Worm (Caenorhabditis elegans) whole organism, late embryonic: ENCODE measurements around the gene Y105C5B.1418.

Experiments
- K02D7.2 ChIP-seq: sonication (generic microtip); optimal IDR thresholded peaks from 2 replicates; lab custom pipeline; 2017; ENCODE audit warnings: mild to moderate bottlenecking, missing genetic modification characterization, missing compliant biosample characterization
- K09A11.1 ChIP-seq: sonication (generic microtip); optimal IDR thresholded peaks from 2 replicates; lab custom pipeline; 2017; ENCODE audit warnings: antibody characterized with exemption, mild to moderate bottlenecking, missing genetic modification characterization, missing compliant biosample characterization; ENCODE audit not compliant: insufficient read depth
- T23F11.4 ChIP-seq: fragments of 200-800 bp; sonication (Bioruptor generic); optimal IDR thresholded peaks from 2 replicates; lab custom pipeline; 2018; ENCODE audit warnings: mild to moderate bottlenecking, missing genetic modification characterization, missing compliant biosample characterization
- Y22D7AL.16 ChIP-seq: sonication (generic microtip); optimal IDR thresholded peaks from 2 replicates; lab custom pipeline; 2016; ENCODE audit warnings: missing genetic modification characterization, missing compliant biosample characterization
- ahr-1 ChIP-seq: sonication (generic microtip); optimal IDR thresholded peaks from 2 replicates; lab custom pipeline; 2016; ENCODE audit warnings: missing genetic modification characterization, missing compliant biosample characterization
- ceh-22 ChIP-seq: sonication (generic microtip); optimal IDR thresholded peaks from 2 replicates; lab custom pipeline; 2017; ENCODE audit warnings: missing biosample characterization, missing genetic modification characterization
- ceh-30 ChIP-seq: fragments of 150-350 bp; optimal IDR thresholded peaks from 2 replicates; lab custom pipeline; 2014; ENCODE audit warnings: missing biosample characterization, missing genetic modification characterization
- ceh-31 ChIP-seq: sonication (generic microtip); optimal IDR thresholded peaks from 2 replicates; lab custom pipeline; 2016; ENCODE audit warnings: missing genetic modification characterization, missing compliant biosample characterization
- ceh-45 ChIP-seq: fragments of 200-800 bp; sonication (Bioruptor generic); IDR thresholded peaks from 2 replicates; pipeline ENCODE4 v1.3.6; 2022; ENCODE audit warnings: missing genetic modification reagents, missing genetic modification characterization, missing compliant biosample characterization
- dmd-4 ChIP-seq: sonication (generic microtip); optimal IDR thresholded peaks from 2 replicates; lab custom pipeline; 2016; ENCODE audit warnings: borderline replicate concordance, missing genetic modification characterization, missing compliant biosample characterization
- elt-2 ChIP-seq: sonication (generic microtip); optimal IDR thresholded peaks from 2 replicates; lab custom pipeline; 2016; ENCODE audit warnings: missing genetic modification reagents, missing genetic modification characterization, missing compliant biosample characterization
- fkh-6 ChIP-seq: sonication (generic microtip); optimal IDR thresholded peaks from 2 replicates; lab custom pipeline; 2016; ENCODE audit warnings: missing genetic modification characterization, missing compliant biosample characterization
- hlh-13 ChIP-seq: fragments of 200-800 bp; sonication (Bioruptor generic); optimal IDR thresholded peaks from 2 replicates; lab custom pipeline; 2018; ENCODE audit warnings: mild to moderate bottlenecking, missing genetic modification characterization, missing compliant biosample characterization
- hlh-30 ChIP-seq: sonication (generic microtip); optimal IDR thresholded peaks from 2 replicates; lab custom pipeline; 2017; ENCODE audit warnings: antibody characterized with exemption, missing genetic modification characterization, missing compliant biosample characterization; ENCODE audit not compliant: insufficient read depth
- lim-6 ChIP-seq: sonication (generic microtip); optimal IDR thresholded peaks from 2 replicates; lab custom pipeline; 2016; ENCODE audit warnings: missing genetic modification characterization, missing compliant biosample characterization
- lin-11 ChIP-seq: fragments of 200-800 bp; sonication (Bioruptor generic); optimal IDR thresholded peaks from 2 replicates; lab custom pipeline; 2018; ENCODE audit warnings: mild to moderate bottlenecking, missing genetic modification characterization, missing compliant biosample characterization
- nfya-1 ChIP-seq: sonication (generic microtip); optimal IDR thresholded peaks from 2 replicates; lab custom pipeline; 2017; ENCODE audit warnings: missing genetic modification characterization, mild to moderate bottlenecking, missing compliant biosample characterization, antibody characterized with exemption, moderate library complexity
- nhr-232 ChIP-seq: sonication (generic microtip); optimal IDR thresholded peaks from 2 replicates; lab custom pipeline; 2016; ENCODE audit warnings: missing genetic modification characterization, missing compliant biosample characterization
- npax-4 ChIP-seq: sonication (generic microtip); optimal IDR thresholded peaks from 2 replicates; lab custom pipeline; 2016; ENCODE audit warnings: missing genetic modification characterization, missing compliant biosample characterization
- odd-2 ChIP-seq: sonication (generic microtip); optimal IDR thresholded peaks from 2 replicates; lab custom pipeline; 2017; ENCODE audit warnings: antibody characterized with exemption, mild to moderate bottlenecking, missing genetic modification characterization, missing compliant biosample characterization
- pax-1 ChIP-seq: fragments of 150-350 bp; optimal IDR thresholded peaks from 2 replicates; lab custom pipeline; 2014; ENCODE audit warnings: missing biosample characterization, missing genetic modification characterization
- pha-2 ChIP-seq: sonication (generic microtip); optimal IDR thresholded peaks from 2 replicates; lab custom pipeline; 2017; ENCODE audit warnings: mild to moderate bottlenecking, missing genetic modification characterization, missing compliant biosample characterization
- pros-1 ChIP-seq: fragments of 150-350 bp; optimal IDR thresholded peaks from 2 replicates; lab custom pipeline; 2014; ENCODE audit warnings: missing biosample characterization, missing genetic modification reagents, missing genetic modification characterization
- rnt-1 ChIP-seq: sonication (generic microtip); optimal IDR thresholded peaks from 2 replicates; lab custom pipeline; 2016; ENCODE audit warnings: missing genetic modification characterization, missing compliant biosample characterization
- sox-2 ChIP-seq: fragments of 200-800 bp; sonication (Bioruptor generic); IDR thresholded peaks from 2 replicates; pipeline ENCODE4 v1.3.6; 2022; ENCODE audit warnings: missing genetic modification reagents, missing genetic modification characterization, missing compliant biosample characterization
- tbx-2 ChIP-seq: sonication (generic microtip); optimal IDR thresholded peaks from 2 replicates; lab custom pipeline; 2016; ENCODE audit warnings: missing genetic modification characterization, missing compliant biosample characterization
- tbx-7 ChIP-seq: sonication (generic microtip); optimal IDR thresholded peaks from 2 replicates; lab custom pipeline; 2016; ENCODE audit warnings: missing genotype, missing genetic modification characterization, missing compliant biosample characterization
- unc-3 ChIP-seq, 2 experiments: fragments of 200-800 bp in 1 of 2; sonication (Bioruptor generic) in 1 of 2; sonication (generic microtip) in 1 of 2; conservative IDR thresholded peaks in 1 of 2; optimal IDR thresholded peaks in 1 of 2; 2 replicates each; pipeline versions ENCODE4 v1.3.6 to Lab custom; 2016 to 2022; ENCODE audit warnings: missing compliant biosample characterization in 2 of 2, missing genetic modification characterization in 2 of 2, missing genetic modification reagents in 1 of 2
- unc-42 ChIP-seq: sonication (generic microtip); optimal IDR thresholded peaks from 2 replicates; lab custom pipeline; 2016; ENCODE audit warnings: missing genotype, missing genetic modification characterization, missing compliant biosample characterization
- unc-55 ChIP-seq: sonication (generic microtip); optimal IDR thresholded peaks from 2 replicates; lab custom pipeline; 2017; ENCODE audit warnings: missing biosample characterization, missing genetic modification reagents, missing genetic modification characterization
- ztf-16 ChIP-seq: sonication (generic microtip); optimal IDR thresholded peaks from 2 replicates; lab custom pipeline; 2017; ENCODE audit warnings: missing genetic modification characterization, missing compliant biosample characterization

The Y105C5B.1418 gene

DNA sequence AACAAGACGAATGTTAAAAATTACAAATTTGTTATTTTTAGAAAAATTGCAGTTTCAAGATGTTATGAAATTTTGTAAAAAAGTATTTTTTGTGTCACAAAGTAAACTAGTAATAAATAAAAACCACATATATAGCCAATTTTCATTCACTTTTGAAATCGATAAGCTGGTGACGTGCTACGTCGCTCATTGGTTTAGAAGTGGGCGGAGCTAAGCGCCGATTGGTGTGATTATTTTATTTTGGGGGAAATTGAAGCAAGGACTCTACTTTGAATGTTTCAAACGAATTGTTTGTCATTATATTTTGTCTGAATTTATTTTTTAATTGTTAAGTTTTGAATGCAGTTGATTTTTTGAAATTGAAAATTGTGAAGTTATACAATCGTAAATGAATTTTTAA is 32.9 kb downstream of the Y105C5B.1418 start:
- TF ChIP-seq nfya-1 (tag; lab: Kevin White, UChicago), result peak; percentile 75
- no peak for TF ChIP-seq tbx-7 (tag; lab: Kevin White, UChicago)
- TF ChIP-seq, all 69 proteins: peak for 1

DNA sequence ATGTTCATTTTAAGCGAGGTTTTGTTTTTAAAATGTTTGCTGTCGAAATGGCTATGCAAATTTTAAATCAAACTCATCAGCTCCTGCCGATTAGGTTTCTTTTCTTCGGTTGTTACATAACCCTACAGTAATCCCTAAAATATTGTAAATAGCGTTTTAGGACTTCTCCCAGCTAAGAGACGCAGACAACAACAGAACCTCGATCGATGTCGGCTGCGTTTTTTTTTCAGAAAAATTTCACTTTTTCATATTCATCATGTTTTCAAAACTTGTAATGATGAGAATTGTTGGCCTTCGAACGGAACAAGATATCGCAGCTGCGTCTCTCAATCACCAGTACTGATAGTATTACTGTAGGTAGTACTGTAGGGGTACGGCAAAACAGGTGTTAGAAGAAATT is 38.8 kb downstream of the Y105C5B.1418 start:
- TF ChIP-seq Y22D7AL.16 (no peak), ceh-45 (GFP tag; lab: Robert Waterston, UW) (no peak), T23F11.4 (no peak), pros-1 (tag; lab: Kevin White, UChicago) (no peak), K02D7.2 (tag; lab: Kevin White, UChicago) (no peak), K09A11.1 (tag; lab: Kevin White, UChicago) (no peak), nhr-232 (tag; lab: Kevin White, UChicago) (no peak), ceh-22 (tag; lab: Kevin White, UChicago) (no peak), unc-3 (GFP tag; conservative IDR thresholded peaks at IDR 0.05; lab: Robert Waterston, UW) (no peak), unc-3 (tag; optimal IDR thresholded peaks at IDR 0.05; lab: Kevin White, UChicago) (no peak), pha-2 (no peak), unc-42 (tag; lab: Kevin White, UChicago) (no peak), hlh-30 (no peak), npax-4 (tag; lab: Kevin White, UChicago) (no peak), hlh-13 (GFP tag; lab: Kevin White, UChicago) (no peak), lin-11 (tag; lab: Kevin White, UChicago) (no peak), odd-2 (no peak), ahr-1 (tag; lab: Kevin White, UChicago) (no peak)

DNA sequence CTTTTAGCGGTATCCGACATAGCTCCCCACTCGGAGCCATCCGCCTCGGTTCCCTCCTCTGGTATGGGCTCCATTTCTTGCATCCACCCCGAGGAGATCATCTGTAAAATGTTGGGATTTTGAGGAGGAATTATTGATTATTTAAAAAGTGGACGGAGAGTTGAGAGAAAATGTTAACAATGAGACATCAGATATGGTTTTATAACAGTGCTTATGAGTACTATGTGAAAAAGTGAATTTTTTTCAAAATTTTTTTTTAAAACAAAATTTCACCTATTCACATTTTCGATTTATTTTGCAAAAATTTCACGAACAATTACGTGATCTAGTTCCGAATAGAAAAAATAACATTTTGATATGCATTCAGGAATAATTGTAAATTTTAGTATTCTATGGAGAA is 40.5 kb downstream of the Y105C5B.1418 start, which contains the start of gene jac-1:
jac-1 (minus strand) TSS at position 101 of the 400 bp plus-strand sequence.
- TF ChIP-seq unc-55, result no peak
- no peak for TF ChIP-seq npax-4 (tag; lab: Kevin White, UChicago)

DNA sequence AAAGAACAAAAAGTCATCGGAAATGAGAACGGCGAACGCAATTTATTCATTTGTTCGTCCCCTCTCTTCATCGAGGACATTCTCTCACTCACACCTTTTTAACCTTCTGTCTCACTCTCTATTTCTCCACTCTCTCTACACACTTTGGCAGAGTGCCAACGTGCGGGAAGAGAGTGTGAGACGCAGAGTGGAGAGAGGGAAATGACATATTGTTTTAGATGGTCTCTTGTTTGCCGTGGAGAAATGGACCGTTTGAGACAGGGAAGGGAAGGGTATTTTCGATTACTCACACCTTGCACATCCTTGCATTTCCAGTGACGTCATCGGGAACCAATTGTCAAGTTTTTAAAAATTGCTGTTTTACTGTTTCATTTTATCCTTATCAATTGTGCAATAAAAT is 43.1 kb downstream of the Y105C5B.1418 start:
- TF ChIP-seq ceh-31 (tag; lab: Kevin White, UChicago), result peak; percentile 20
- TF ChIP-seq tbx-2 (tag; lab: Kevin White, UChicago), result peak; percentile 57
- TF ChIP-seq ceh-30 (tag; lab: Kevin White, UChicago), result no peak
- peak; percentile 8 for TF ChIP-seq hlh-30
- no peak for TF ChIP-seq rnt-1 (tag; lab: Kevin White, UChicago)
- no peak for TF ChIP-seq pax-1 (tag; lab: Kevin White, UChicago)
- TF ChIP-seq nfya-1 (tag; lab: Kevin White, UChicago), result peak; percentile 50
- TF ChIP-seq elt-2, result peak; percentile 9
- no peak; the same call in 1 of the 2 replicates for TF ChIP-seq sox-2 (GFP tag; lab: Robert Waterston, UW)
- no peak for TF ChIP-seq fkh-6 (tag; lab: Kevin White, UChicago)
- no peak for TF ChIP-seq lim-6
- TF ChIP-seq unc-55, result peak; percentile 51
- no peak for TF ChIP-seq dmd-4
- TF ChIP-seq, all 69 proteins: peak for 6

DNA sequence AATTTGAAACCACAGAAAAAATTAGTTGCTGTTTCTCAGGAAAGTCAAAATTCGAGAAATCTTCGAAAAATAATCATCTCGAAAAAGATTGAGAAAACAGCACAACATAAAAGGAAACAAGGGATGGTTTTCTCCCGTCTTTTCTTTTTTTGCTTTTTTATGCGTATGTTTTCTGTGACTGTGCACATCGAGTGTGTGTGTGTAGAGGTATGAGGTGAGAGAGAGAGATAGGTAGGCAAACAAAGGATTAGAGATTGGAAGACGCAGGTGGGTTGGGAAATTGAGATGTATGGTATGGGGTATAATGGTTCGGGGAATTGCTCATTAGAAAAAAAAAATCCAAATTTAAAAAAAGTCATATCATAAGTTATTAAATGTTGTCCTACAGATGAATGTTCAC is 44.8 kb downstream of the Y105C5B.1418 start:
- TF ChIP-seq ztf-16 (tag; lab: Kevin White, UChicago) (no peak), elt-2 (peak; percentile 12), pax-1 (tag; lab: Kevin White, UChicago) (peak; percentile 12)
- TF ChIP-seq, all 69 proteins: peak for 2
